Worm (Caenorhabditis elegans) whole organism, L1 larva: ENCODE measurements around the gene C08F8.6.
"Not testable (repeated sequence)": the region's sequence is repeated elsewhere in the genome, so short reads cannot be mapped to it uniquely, and the experiment has no call there.

Experiments used
- C04F5.9 ChIP-seq: sonication (generic microtip); optimal IDR thresholded peaks from 2 replicates; lab custom pipeline; 2016; ENCODE audit warnings: missing genetic modification characterization, missing compliant biosample characterization
- aha-1 ChIP-seq: fragments of 150-350 bp; optimal IDR thresholded peaks from 2 replicates; lab custom pipeline; 2014; ENCODE audit warnings: missing biosample characterization, missing genetic modification characterization
- aly-2 ChIP-seq: fragments of 150-350 bp; optimal IDR thresholded peaks from 2 replicates; lab custom pipeline; 2014; ENCODE audit warnings: missing biosample characterization, missing genetic modification characterization
- ama-1 ChIP-seq: fragments of 150-350 bp; optimal IDR thresholded peaks from 2 replicates; lab custom pipeline; 2014
- ceh-8 ChIP-seq: fragments of 200-800 bp; sonication (Bioruptor generic); optimal IDR thresholded peaks from 2 replicates; lab custom pipeline; 2018; ENCODE audit warnings: mild to moderate bottlenecking, missing genetic modification characterization, moderate library complexity, missing compliant biosample characterization
- ceh-90 ChIP-seq: sonication (generic microtip); optimal IDR thresholded peaks from 2 replicates; lab custom pipeline; 2016; ENCODE audit warnings: missing genetic modification characterization, missing compliant biosample characterization
- ces-1 ChIP-seq: fragments of 150-350 bp; optimal IDR thresholded peaks from 2 replicates; lab custom pipeline; 2014; ENCODE audit warnings: missing biosample characterization, missing genetic modification reagents, missing genetic modification characterization
- efl-1 ChIP-seq, 4 experiments: fragments of 150-350 bp; optimal IDR thresholded peaks in 3 of 4; peaks in 1 of 4; 1 replicate in 1 of 4; 2 replicates in 3 of 4; lab custom pipeline; 2014; ENCODE audit warnings: missing biosample characterization in 2 of 4, missing genetic modification characterization in 2 of 4, missing genetic modification reagents in 2 of 4
- egl-27 ChIP-seq, 2 experiments: fragments of 150-350 bp in 1 of 2; sonication (generic microtip); optimal IDR thresholded peaks; 3 replicates each; lab custom pipeline; 2017 to 2018; ENCODE audit warnings: missing biosample characterization in 2 of 2, missing genetic modification characterization in 2 of 2, missing genetic modification reagents in 2 of 2
- elt-2 ChIP-seq: sonication (generic microtip); optimal IDR thresholded peaks from 2 replicates; lab custom pipeline; 2016; ENCODE audit warnings: missing genetic modification characterization, mild to moderate bottlenecking, inconsistent platforms, missing compliant biosample characterization, missing genetic modification reagents
- fkh-10 ChIP-seq: sonication (generic microtip); optimal IDR thresholded peaks from 2 replicates; lab custom pipeline; 2017; ENCODE audit warnings: missing biosample characterization, missing genetic modification reagents, missing genetic modification characterization
- fkh-8 ChIP-seq: sonication (generic microtip); optimal IDR thresholded peaks from 2 replicates; lab custom pipeline; 2016; ENCODE audit warnings: mild to moderate bottlenecking, missing genetic modification characterization, missing compliant biosample characterization
- fos-1 ChIP-seq: fragments of 150-350 bp; optimal IDR thresholded peaks from 2 replicates; lab custom pipeline; 2014; ENCODE audit warnings: missing biosample characterization, missing genetic modification characterization
- hpl-2 ChIP-seq: fragments of 150-350 bp; optimal IDR thresholded peaks from 2 replicates; lab custom pipeline; 2014; ENCODE audit warnings: missing biosample characterization, missing genetic modification reagents, missing genetic modification characterization
- isw-1 ChIP-seq: fragments of 200-800 bp; sonication (Bioruptor generic); IDR thresholded peaks from 2 replicates; pipeline ENCODE4 v1.3.6; 2022; ENCODE audit warnings: missing genetic modification characterization, missing compliant biosample characterization
- jun-1 ChIP-seq: fragments of 150-350 bp; optimal IDR thresholded peaks from 2 replicates; lab custom pipeline; 2014; ENCODE audit warnings: missing biosample characterization, missing genetic modification reagents, missing genetic modification characterization
- lin-15B ChIP-seq: fragments of 150-350 bp; sonication (generic microtip); optimal IDR thresholded peaks from 3 replicates; lab custom pipeline; 2014; ENCODE audit warnings: missing biosample characterization, missing genetic modification characterization
- lin-39 ChIP-seq: fragments of 150-350 bp; optimal IDR thresholded peaks from 2 replicates; lab custom pipeline; 2014; ENCODE audit warnings: missing biosample characterization, missing genetic modification reagents, missing genetic modification characterization
- lir-3 ChIP-seq: sonication (generic microtip); optimal IDR thresholded peaks from 2 replicates; lab custom pipeline; 2016; ENCODE audit warnings: mild to moderate bottlenecking, missing genetic modification characterization, moderate library complexity, missing compliant biosample characterization; ENCODE audit not compliant: poor library complexity
- mab-9 ChIP-seq: fragments of 200-800 bp; sonication (Bioruptor generic); IDR thresholded peaks from 2 replicates; pipeline ENCODE4 v1.3.6; 2022; ENCODE audit warnings: missing genetic modification reagents, missing genetic modification characterization, missing compliant biosample characterization
- mdl-1 ChIP-seq, 2 experiments: fragments of 150-350 bp; optimal IDR thresholded peaks; 2 replicates each; lab custom pipeline; 2014 to 2017; ENCODE audit warnings: missing biosample characterization in 2 of 2, missing genetic modification characterization in 2 of 2, inconsistent platforms in 1 of 2
- nhr-11 ChIP-seq: fragments of 150-350 bp; optimal IDR thresholded peaks from 2 replicates; lab custom pipeline; 2014; ENCODE audit warnings: missing biosample characterization, missing genetic modification characterization
- nhr-12 ChIP-seq: sonication (generic microtip); optimal IDR thresholded peaks from 2 replicates; lab custom pipeline; 2017; ENCODE audit warnings: missing biosample characterization, missing genetic modification characterization
- nhr-19 ChIP-seq: fragments of 200-800 bp; sonication (Bioruptor generic); conservative IDR thresholded peaks from 2 replicates; pipeline ENCODE4 v1.3.6; 2022; ENCODE audit warnings: missing genetic modification characterization, missing compliant biosample characterization
- nhr-20 ChIP-seq: sonication (generic microtip); optimal IDR thresholded peaks from 2 replicates; lab custom pipeline; 2016; ENCODE audit warnings: mild to moderate bottlenecking, missing genetic modification characterization, missing compliant biosample characterization
- nhr-28 ChIP-seq: fragments of 150-350 bp; optimal IDR thresholded peaks from 2 replicates; lab custom pipeline; 2014; ENCODE audit warnings: missing biosample characterization, missing genetic modification characterization
- nhr-47 ChIP-seq: sonication (generic microtip); optimal IDR thresholded peaks from 2 replicates; lab custom pipeline; 2016; ENCODE audit warnings: mild to moderate bottlenecking, missing genetic modification characterization, moderate library complexity, missing compliant biosample characterization
- nhr-77 ChIP-seq: fragments of 150-350 bp; optimal IDR thresholded peaks from 2 replicates; lab custom pipeline; 2014; ENCODE audit warnings: missing biosample characterization, missing genetic modification characterization
- nhr-85 ChIP-seq: sonication (generic microtip); peaks from one replicate; lab custom pipeline; 2016; ENCODE audit warnings: missing genetic modification characterization, inconsistent platforms, missing compliant biosample characterization
- pqm-1 ChIP-seq: sonication (generic microtip); optimal IDR thresholded peaks from 3 replicates; lab custom pipeline; 2017; ENCODE audit warnings: missing biosample characterization, missing genetic modification characterization
- rnt-1 ChIP-seq: sonication (generic microtip); optimal IDR thresholded peaks from 2 replicates; lab custom pipeline; 2016; ENCODE audit warnings: mild to moderate bottlenecking, missing genetic modification characterization, moderate library complexity, missing compliant biosample characterization
- skn-1 ChIP-seq: fragments of 150-350 bp; optimal IDR thresholded peaks from 2 replicates; lab custom pipeline; 2014; ENCODE audit warnings: missing biosample characterization, missing genetic modification characterization
- snu-23 ChIP-seq: sonication (generic microtip); optimal IDR thresholded peaks from 2 replicates; lab custom pipeline; 2016; ENCODE audit warnings: missing genetic modification characterization, missing compliant biosample characterization
- sup-37 ChIP-seq: fragments of 200-800 bp; sonication (Bioruptor generic); optimal IDR thresholded peaks from 2 replicates; lab custom pipeline; 2018; ENCODE audit warnings: mild to moderate bottlenecking, missing genetic modification characterization, missing compliant biosample characterization
- swsn-7 ChIP-seq: sonication (generic microtip); optimal IDR thresholded peaks from 2 replicates; lab custom pipeline; 2016; ENCODE audit warnings: missing genetic modification characterization, missing compliant biosample characterization
- tbx-2 ChIP-seq: sonication (generic microtip); optimal IDR thresholded peaks from 2 replicates; lab custom pipeline; 2016; ENCODE audit warnings: missing genetic modification characterization, missing compliant biosample characterization
- unc-30 ChIP-seq: sonication (generic microtip); optimal IDR thresholded peaks from 2 replicates; lab custom pipeline; 2017; ENCODE audit warnings: missing biosample characterization, missing genetic modification characterization
- unc-62 ChIP-seq: fragments of 150-350 bp; optimal IDR thresholded peaks from 2 replicates; lab custom pipeline; 2014; ENCODE audit warnings: missing biosample characterization, missing genetic modification reagents, missing genetic modification characterization
- unc-86 ChIP-seq: sonication (generic microtip); optimal IDR thresholded peaks from 2 replicates; lab custom pipeline; 2016; ENCODE audit warnings: missing genetic modification characterization, missing compliant biosample characterization
- unc-98 ChIP-seq: fragments of 200-800 bp; sonication (Bioruptor generic); IDR thresholded peaks from 2 replicates; pipeline ENCODE4 v1.3.6; 2022; ENCODE audit warnings: missing genetic modification characterization, missing compliant biosample characterization
- vab-15 ChIP-seq: sonication (generic microtip); optimal IDR thresholded peaks from 2 replicates; lab custom pipeline; 2017; ENCODE audit warnings: missing genotype, mild to moderate bottlenecking, missing genetic modification characterization, missing compliant biosample characterization
- xbp-1 ChIP-seq: sonication (generic microtip); optimal IDR thresholded peaks from 2 replicates; lab custom pipeline; 2016; ENCODE audit warnings: missing genetic modification characterization, missing compliant biosample characterization
- zag-1 ChIP-seq: fragments of 150-350 bp; optimal IDR thresholded peaks from 2 replicates; lab custom pipeline; 2014; ENCODE audit warnings: missing biosample characterization, missing genetic modification characterization
- zip-4 ChIP-seq: fragments of 200-800 bp; sonication (Bioruptor generic); optimal IDR thresholded peaks from 2 replicates; lab custom pipeline; 2018; ENCODE audit warnings: mild to moderate bottlenecking, missing genetic modification characterization, moderate library complexity, missing compliant biosample characterization
- ztf-4 ChIP-seq: fragments of 150-350 bp; optimal IDR thresholded peaks from 2 replicates; lab custom pipeline; 2014; ENCODE audit warnings: missing biosample characterization, missing genetic modification characterization

Gene C08F8.6

ce11 chrIV:11154425-11155114, 10.2 kb downstream of the C08F8.6 start, which contains the start of gene C08F8.3:
C08F8.3 (plus strand) TSS chrIV:11155044.
- not testable (repeated sequence) for TF ChIP-seq mdl-1 (tag; optimal IDR thresholded peaks at IDR 0.05; lab: Kevin White, UChicago); ceh-90 (tag; lab: Kevin White, UChicago); egl-27 (tag; optimal IDR thresholded peaks at IDR 0.05; lab: Kevin White, UChicago)

- peak; percentile 13 for TF ChIP-seq ztf-4 (tag; lab: Kevin White, UChicago)
- TF ChIP-seq vab-15 (tag; lab: Kevin White, UChicago), result no peak
- peak; percentile 67 for TF ChIP-seq ama-1 (lab: Kevin White, UChicago)
- peak; percentile 30; the same call in 1 of the 2 replicates for TF ChIP-seq nhr-19 (GFP tag; lab: Robert Waterston, UW)
These were observed 13.9 kb downstream of the C08F8.6 start, which contains the start of gene C08F8.2 for ce11 chrIV:11150844-11151243. C08F8.2 (plus strand) TSS chrIV:11150997.

DNA sequence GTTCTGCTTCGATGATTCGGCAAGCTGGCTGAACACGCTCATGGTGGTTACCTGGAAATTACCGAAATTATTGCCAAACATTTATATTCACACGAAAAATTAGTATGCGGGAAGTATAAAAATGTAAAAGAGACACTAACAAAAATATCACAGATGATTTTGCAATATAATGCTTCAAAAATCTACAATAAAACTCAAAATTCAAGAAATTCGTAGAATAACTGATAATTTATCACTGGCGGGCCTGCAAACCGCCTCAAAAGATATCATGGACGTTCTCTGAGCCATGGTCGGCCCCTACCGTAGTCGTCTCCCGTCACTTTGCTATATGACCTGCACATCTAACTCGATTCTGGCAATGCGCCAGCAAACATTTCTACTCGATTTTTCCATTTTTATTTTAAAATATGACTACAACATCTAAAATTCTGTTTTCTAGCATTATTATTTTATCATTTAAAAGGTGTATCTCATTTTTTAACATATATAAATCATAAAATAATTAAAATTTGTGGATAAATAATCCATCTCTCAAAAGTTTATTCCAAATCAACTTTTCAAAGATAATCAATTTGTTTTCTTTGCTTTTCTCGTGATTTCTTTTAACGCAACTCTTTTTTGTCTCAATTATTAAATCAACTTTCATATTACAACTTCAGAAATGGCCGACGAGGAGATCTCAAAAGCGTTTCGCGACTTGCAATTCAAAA, 15.1 kb downstream of the C08F8.6 start, which contains the start of the genes F01G4.6 and pfd-1:
F01G4.6 (minus strand) TSS at position 51 of the 710 bp plus-strand sequence.
pfd-1 (plus strand) TSS at position 660 of the 710 bp plus-strand sequence.
- TF ChIP-seq nhr-20 (tag; lab: Kevin White, UChicago) (peak; percentile 97), zip-4 (peak; percentile 83), hpl-2 (GFP tag; lab: Kevin White, UChicago) (peak; percentile 51), mdl-1 (tag; optimal IDR thresholded peaks at IDR 0.05; lab: Kevin White, UChicago) (peak in 1 of 2 experiments; percentile 82), tbx-2 (tag; lab: Kevin White, UChicago) (peak; percentile 93), jun-1 (tag; lab: Kevin White, UChicago) (peak; percentile 91), nhr-28 (tag; lab: Kevin White, UChicago) (no peak), ztf-4 (tag; lab: Kevin White, UChicago) (peak; percentile 89), fkh-8 (peak; percentile 95), ces-1 (GFP tag; lab: Kevin White, UChicago) (no peak), elt-2 (tag; lab: Kevin White, UChicago) (peak; percentile 84), efl-1 (optimal IDR thresholded peaks at IDR 0.05; lab: Kevin White, UChicago) (peak; percentile 89 to 92), efl-1 (GFP tag; optimal IDR thresholded peaks at IDR 0.05 in 1 of 2; lab: Kevin White, UChicago) (peak; percentile 81 to 98), skn-1 (peak; percentile 88), nhr-11 (peak; percentile 90), lin-39 (tag; lab: Kevin White, UChicago) (peak; percentile 58), rnt-1 (tag; lab: Kevin White, UChicago) (peak; percentile 93), aly-2 (tag; lab: Kevin White, UChicago) (peak; percentile 86), mab-9 (GFP tag; lab: Robert Waterston, UW) (peak; percentile 82), unc-98 (GFP tag; lab: Robert Waterston, UW) (no peak; the same call in 1 of the 2 replicates), lir-3 (tag; lab: Kevin White, UChicago) (peak; percentile 84), unc-86 (tag; lab: Kevin White, UChicago) (peak; percentile 86), snu-23 (GFP tag; lab: Kevin White, UChicago) (peak; percentile 97), ceh-8 (peak; percentile 88), nhr-47 (tag; lab: Kevin White, UChicago) (peak; percentile 96), nhr-85 (tag; lab: Kevin White, UChicago) (peak; percentile 96), unc-62 (no peak), swsn-7 (tag; lab: Kevin White, UChicago) (peak; percentile 95), unc-30 (tag; lab: Kevin White, UChicago) (no peak), ceh-90 (tag; lab: Kevin White, UChicago) (no peak), nhr-77 (tag; lab: Kevin White, UChicago) (peak; percentile 92), sup-37 (GFP tag; lab: Kevin White, UChicago) (peak; percentile 37), aha-1 (tag; lab: Kevin White, UChicago) (peak; percentile 37), xbp-1 (tag; lab: Kevin White, UChicago) (peak; percentile 98), C04F5.9 (tag; lab: Kevin White, UChicago) (peak; percentile 83), isw-1 (GFP tag; lab: Robert Waterston, UW) (peak; percentile 95), lin-15B (peak; percentile 86), fkh-10 (GFP tag; lab: Kevin White, UChicago) (peak; percentile 89), vab-15 (tag; lab: Kevin White, UChicago) (peak; percentile 83), fos-1 (tag; lab: Kevin White, UChicago) (peak; percentile 88), nhr-12 (no peak), pqm-1 (tag; lab: Kevin White, UChicago) (no peak), zag-1 (tag; lab: Kevin White, UChicago) (peak; percentile 97)
